Fruit fly (Drosophila melanogaster) whole organism, embryonic: ENCODE measurements around the gene Cyp4g15.
A peak's percentile ranks its signal among the peaks of the same experiment; 100 is the strongest.

Experiments used
- CG11247 ChIP-seq: fragments of 200-800 bp; sonication (Bioruptor generic); IDR thresholded peaks from 2 replicates; pipeline ENCODE4 v1.3.6; 2022; ENCODE audit warnings: missing biosample characterization, missing genetic modification characterization
- CG11456 ChIP-seq: fragments of 200-800 bp; sonication (Bioruptor generic); IDR thresholded peaks from 3 replicates; pipeline ENCODE4 v1.3.6; 2022; ENCODE audit warnings: missing biosample characterization, missing genetic modification characterization
- CG1233 ChIP-seq: fragments of 200-800 bp; sonication (Bioruptor generic); optimal IDR thresholded peaks from 4 replicates; lab custom pipeline; 2018; ENCODE audit warnings: missing biosample characterization, mild to moderate bottlenecking, missing genetic modification characterization
- CG12769 ChIP-seq: fragments of 200-800 bp; sonication (Bioruptor generic); optimal IDR thresholded peaks from 2 replicates; lab custom pipeline; 2019; ENCODE audit warnings: missing biosample characterization, mild to moderate bottlenecking, missing genetic modification characterization, moderate library complexity
- CG13123 ChIP-seq: fragments of 200-800 bp; sonication (Bioruptor generic); optimal IDR thresholded peaks from 2 replicates; lab custom pipeline; 2016; ENCODE audit warnings: missing biosample characterization, missing genetic modification characterization
- CG14014 ChIP-seq: fragments of 200-800 bp; sonication (Bioruptor generic); IDR thresholded peaks from 2 replicates; pipeline ENCODE4 v1.3.6; 2022; ENCODE audit warnings: missing biosample characterization, missing genetic modification characterization
- CG14050 ChIP-seq: fragments of 200-800 bp; sonication (Bioruptor generic); IDR thresholded peaks from 3 replicates; pipeline ENCODE4 v1.3.6; 2022; ENCODE audit warnings: missing biosample characterization, missing genetic modification characterization
- CG14860 ChIP-seq: fragments of 200-800 bp; sonication (Bioruptor generic); IDR thresholded peaks from 3 replicates; pipeline ENCODE4 v1.3.6; 2022; ENCODE audit warnings: missing biosample characterization, missing genetic modification characterization; ENCODE audit not compliant: partially characterized antibody
- CG1603 ChIP-seq: fragments of 200-800 bp; sonication (Bioruptor generic); optimal IDR thresholded peaks from 2 replicates; lab custom pipeline; 2019; ENCODE audit warnings: missing biosample characterization, mild to moderate bottlenecking, missing genetic modification characterization, moderate library complexity
- CG2678 ChIP-seq: fragments of 200-800 bp; sonication (Bioruptor generic); optimal IDR thresholded peaks from 3 replicates; lab custom pipeline; 2019; ENCODE audit warnings: missing biosample characterization, mild to moderate bottlenecking, missing genetic modification characterization, moderate library complexity
- CG30431 ChIP-seq: fragments of 200-800 bp; sonication (Bioruptor generic); optimal IDR thresholded peaks from 2 replicates; lab custom pipeline; 2017; ENCODE audit warnings: missing biosample characterization, missing genetic modification characterization
- CG31224 ChIP-seq: fragments of 200-800 bp; sonication (Bioruptor generic); IDR thresholded peaks from 2 replicates; pipeline ENCODE4 v1.3.6; 2022; ENCODE audit warnings: missing biosample characterization, missing genetic modification characterization
- CG3847 ChIP-seq: fragments of 200-800 bp; sonication (Bioruptor generic); IDR thresholded peaks from 2 replicates; pipeline ENCODE4 v1.3.6; 2022; ENCODE audit warnings: missing biosample characterization, missing genetic modification characterization
- CG4328 ChIP-seq: fragments of 200-800 bp; sonication (Bioruptor generic); optimal IDR thresholded peaks from 3 replicates; lab custom pipeline; 2017; ENCODE audit warnings: missing biosample characterization, missing genetic modification reagents, missing genetic modification characterization
- Dll ChIP-seq: fragments of 200-800 bp; sonication (Bioruptor generic); IDR thresholded peaks from 4 replicates; pipeline ENCODE4 v1.3.6; 2022; ENCODE audit warnings: missing biosample characterization, missing genetic modification characterization; ENCODE audit not compliant: partially characterized antibody
- E2f1 ChIP-seq: fragments of 200-800 bp; sonication (Bioruptor generic); IDR thresholded peaks from 2 replicates; pipeline ENCODE4 v1.3.6; 2022; ENCODE audit warnings: missing biosample characterization, missing genetic modification characterization
- E2f2 ChIP-seq: fragments of 200-800 bp; sonication (Bioruptor generic); IDR thresholded peaks from 2 replicates; pipeline ENCODE4 v1.3.6; 2022; ENCODE audit warnings: missing biosample characterization, missing genetic modification characterization
- Fer1 ChIP-seq: fragments of 200-800 bp; sonication (Bioruptor generic); optimal IDR thresholded peaks from 2 replicates; lab custom pipeline; 2017; ENCODE audit warnings: missing biosample characterization, mild to moderate bottlenecking, missing genetic modification characterization
- H2.0 ChIP-seq: fragments of 200-800 bp; sonication (Bioruptor generic); IDR thresholded peaks from 2 replicates; pipeline ENCODE4 v1.3.6; 2022; ENCODE audit warnings: missing biosample characterization, missing genetic modification characterization
- HHEX ChIP-seq: fragments of 200-800 bp; sonication (Bioruptor generic); optimal IDR thresholded peaks from 3 replicates; lab custom pipeline; 2017; ENCODE audit warnings: missing biosample characterization, mild to moderate bottlenecking, missing genetic modification characterization, missing genetic modification reagents
- HLH3B ChIP-seq: fragments of 200-800 bp; sonication (Bioruptor generic); IDR thresholded peaks from 2 replicates; pipeline ENCODE4 v1.3.6; 2022; ENCODE audit warnings: missing biosample characterization, missing genetic modification characterization
- Hr51 ChIP-seq, 2 experiments: fragments of 200-800 bp; sonication (Bioruptor generic); optimal IDR thresholded peaks; 2 replicates in 1 of 2; 3 replicates in 1 of 2; lab custom pipeline; 2016 to 2018; ENCODE audit warnings: missing biosample characterization in 2 of 2, missing genetic modification characterization in 2 of 2, mild to moderate bottlenecking in 1 of 2, moderate library complexity in 1 of 2
- Lim3 ChIP-seq: fragments of 200-800 bp; sonication (Bioruptor generic); IDR thresholded peaks from 2 replicates; pipeline ENCODE4 v1.3.6; 2022; ENCODE audit warnings: missing biosample characterization, missing genetic modification characterization
- MBD-R2 ChIP-seq: fragments of 200-800 bp; sonication (Bioruptor generic); IDR thresholded peaks from 2 replicates; pipeline ENCODE4 v1.3.6; 2022; ENCODE audit warnings: missing biosample characterization, missing genetic modification characterization
- Med ChIP-seq: fragments of 200-800 bp; sonication (Bioruptor generic); peaks from one replicate; lab custom pipeline; 2016; ENCODE audit warnings: missing biosample characterization, missing genetic modification characterization, mild to moderate bottlenecking, inconsistent platforms, moderate library complexity
- Mes4 ChIP-seq: fragments of 200-800 bp; sonication (Bioruptor generic); optimal IDR thresholded peaks from 2 replicates; lab custom pipeline; 2016; ENCODE audit warnings: missing biosample characterization, missing genetic modification characterization
- NC2α ChIP-seq: fragments of 200-800 bp; sonication (Bioruptor generic); optimal IDR thresholded peaks from 2 replicates; lab custom pipeline; 2016; ENCODE audit warnings: missing biosample characterization, missing genetic modification characterization
- Opbp ChIP-seq: fragments of 200-800 bp; sonication (Bioruptor generic); IDR thresholded peaks from 3 replicates; pipeline ENCODE4 v1.3.6; 2022; ENCODE audit warnings: missing biosample characterization, missing genetic modification characterization; ENCODE audit not compliant: partially characterized antibody
- Rfx ChIP-seq: fragments of 200-800 bp; sonication (Bioruptor generic); IDR thresholded peaks from 2 replicates; pipeline ENCODE4 v1.3.6; 2022; ENCODE audit warnings: missing biosample characterization, missing genetic modification characterization
- Rx ChIP-seq: fragments of 200-800 bp; sonication (Bioruptor generic); IDR thresholded peaks from 2 replicates; pipeline ENCODE4 v1.3.6; 2022; ENCODE audit warnings: missing biosample characterization, missing genetic modification characterization
- Sox102F ChIP-seq: fragments of 200-800 bp; sonication (Bioruptor generic); optimal IDR thresholded peaks from 2 replicates; lab custom pipeline; 2018; ENCODE audit warnings: missing biosample characterization, mild to moderate bottlenecking, missing genetic modification characterization, moderate library complexity
- amos ChIP-seq: fragments of 200-800 bp; sonication (Bioruptor generic); IDR thresholded peaks from 2 replicates; pipeline ENCODE4 v1.3.6; 2022; ENCODE audit warnings: missing biosample characterization, missing genetic modification characterization; ENCODE audit not compliant: partially characterized antibody
- bowl ChIP-seq: fragments of 200-800 bp; sonication (Bioruptor generic); IDR thresholded peaks from 2 replicates; pipeline ENCODE4 v1.3.6; 2022; ENCODE audit warnings: missing biosample characterization, missing genetic modification characterization
- bsh ChIP-seq, 2 experiments: fragments of 200-800 bp; sonication (Bioruptor generic); optimal IDR thresholded peaks; 2 replicates each; lab custom pipeline; 2017 to 2018; ENCODE audit warnings: mild to moderate bottlenecking in 2 of 2, missing biosample characterization in 2 of 2, missing genetic modification characterization in 2 of 2, moderate library complexity in 1 of 2
- corto ChIP-seq: fragments of 200-800 bp; sonication (Bioruptor generic); optimal IDR thresholded peaks from 2 replicates; lab custom pipeline; 2016; ENCODE audit warnings: missing biosample characterization, mild to moderate bottlenecking, missing genetic modification characterization, moderate library complexity
- eve ChIP-seq, 2 experiments: fragments of >200 bp; optimal IDR thresholded peaks; 2 replicates each; lab custom pipeline; 2017; ENCODE audit warnings: missing biosample characterization in 2 of 2, missing genetic modification characterization in 2 of 2
- hb ChIP-seq: fragments of 200-800 bp; sonication (Bioruptor generic); IDR thresholded peaks from 3 replicates; pipeline ENCODE4 v1.3.6; 2022; ENCODE audit warnings: missing biosample characterization, missing genetic modification characterization; ENCODE audit not compliant: partially characterized antibody
- hbn ChIP-seq: fragments of 200-800 bp; sonication (Bioruptor generic); IDR thresholded peaks from 2 replicates; pipeline ENCODE4 v1.3.6; 2022; ENCODE audit warnings: missing biosample characterization, missing genetic modification characterization; ENCODE audit not compliant: partially characterized antibody
- knrl ChIP-seq: fragments of 200-800 bp; sonication (Bioruptor generic); IDR thresholded peaks from 3 replicates; pipeline ENCODE4 v1.3.6; 2022; ENCODE audit warnings: missing biosample characterization, missing genetic modification characterization; ENCODE audit not compliant: partially characterized antibody
- mirr ChIP-seq: fragments of 200-800 bp; sonication (Bioruptor generic); optimal IDR thresholded peaks from 3 replicates; lab custom pipeline; 2018; ENCODE audit warnings: missing biosample characterization, mild to moderate bottlenecking, missing genetic modification characterization
- pita ChIP-seq: fragments of 200-800 bp; sonication (Bioruptor generic); optimal IDR thresholded peaks from 2 replicates; lab custom pipeline; 2017; ENCODE audit warnings: missing biosample characterization, mild to moderate bottlenecking, missing genetic modification characterization
- prd ChIP-seq, 3 experiments: fragments of >200 bp in 2 of 3; fragments of 200-800 bp in 1 of 3; sonication (Bioruptor generic) in 1 of 3; optimal IDR thresholded peaks in 2 of 3; IDR thresholded peaks in 1 of 3; 2 replicates in 2 of 3; 3 replicates in 1 of 3; pipeline versions ENCODE4 v1.3.6 to Lab custom; 2017 to 2022; ENCODE audit warnings: missing biosample characterization in 1 of 3, missing genetic modification characterization in 1 of 3
- pros ChIP-seq: fragments of 200-800 bp; sonication (Bioruptor generic); optimal IDR thresholded peaks from 3 replicates; lab custom pipeline; 2019; ENCODE audit warnings: missing biosample characterization, mild to moderate bottlenecking, missing genetic modification characterization, moderate library complexity
- slbo ChIP-seq: fragments of 200-800 bp; sonication (Bioruptor generic); IDR thresholded peaks from 2 replicates; pipeline ENCODE4 v1.3.6; 2022; ENCODE audit warnings: missing biosample characterization, missing genetic modification characterization
- slp2 ChIP-seq: fragments of 200-800 bp; sonication (Bioruptor generic); optimal IDR thresholded peaks from 2 replicates; lab custom pipeline; 2016; ENCODE audit warnings: missing biosample characterization, missing genetic modification characterization
- ssp ChIP-seq: fragments of 200-800 bp; sonication (Bioruptor generic); IDR thresholded peaks from 2 replicates; pipeline ENCODE4 v1.3.6; 2022; ENCODE audit warnings: missing biosample characterization, missing genetic modification characterization
- stc ChIP-seq: fragments of 200-800 bp; sonication (Bioruptor generic); IDR thresholded peaks from 2 replicates; pipeline ENCODE4 v1.3.6; 2022; ENCODE audit warnings: missing biosample characterization, missing genetic modification characterization
- stwl ChIP-seq: fragments of 200-800 bp; sonication (Bioruptor generic); optimal IDR thresholded peaks from 3 replicates; lab custom pipeline; 2018; ENCODE audit warnings: missing biosample characterization, mild to moderate bottlenecking, missing genetic modification characterization, moderate library complexity
- zen2 ChIP-seq: fragments of 200-800 bp; sonication (Bioruptor generic); IDR thresholded peaks from 3 replicates; pipeline ENCODE4 v1.3.6; 2022; ENCODE audit warnings: missing biosample characterization, missing genetic modification characterization; ENCODE audit not compliant: partially characterized antibody

Gene Cyp4g15

DNA sequence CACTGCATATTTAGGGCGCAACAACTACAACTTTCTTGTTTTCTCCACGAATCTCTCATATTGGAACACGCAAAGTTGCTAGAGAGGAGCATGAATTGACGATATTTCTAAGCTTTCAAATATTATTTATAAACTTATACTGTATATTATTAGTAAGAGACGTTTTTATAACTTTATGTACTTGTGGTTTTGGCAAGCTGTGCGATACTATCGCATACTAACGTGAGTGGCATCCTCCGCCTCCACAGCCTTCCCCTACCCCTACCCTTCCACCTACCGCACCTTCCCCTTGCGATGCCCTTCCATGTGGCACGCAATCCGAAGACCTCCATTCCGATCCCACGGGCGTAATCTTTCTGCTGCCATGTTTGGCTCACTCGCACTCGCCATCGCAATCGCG, 8.6 kb upstream of the Cyp4g15 start (continued):
- TF ChIP-seq amos: peak; percentile 9; the same call in 1 of the 2 replicates
- no peak for TF ChIP-seq hb (GFP tag; lab: Robert Waterston, UW)
- no peak for TF ChIP-seq stwl (tag; lab: Kevin White, UChicago)
- 0 out of 2 replicates have a peak, but pooled peaks have one; percentile 34 for TF ChIP-seq CG11247 (GFP tag; lab: Robert Waterston, UW)
- TF ChIP-seq bsh (GFP tag; optimal IDR thresholded peaks at IDR 0.05; lab: Kevin White, UChicago): peak in 1 of 2 experiments; percentile 18
- TF ChIP-seq CG14050 (GFP tag; lab: Robert Waterston, UW): 0 out of 3 replicates have a peak, but pooled peaks have one; percentile 10
- peak; percentile 55; the same call in 2 of the 4 replicates for TF ChIP-seq Dll
- peak; percentile 12 for TF ChIP-seq Sox102F (GFP tag; lab: Kevin White, UChicago)
- TF ChIP-seq ssp: no peak
- TF ChIP-seq E2f1 (GFP tag; lab: Robert Waterston, UW): peak; percentile 58
- TF ChIP-seq CG30431 (GFP tag; lab: Kevin White, UChicago): no peak
- TF ChIP-seq stc (GFP tag; lab: Robert Waterston, UW): peak; percentile 36; the same call in 1 of the 2 replicates
- peak; percentile 58 for TF ChIP-seq Rfx (GFP tag; lab: Robert Waterston, UW)
- TF ChIP-seq CG2678: peak; percentile 20
- TF ChIP-seq hbn (GFP tag; lab: Robert Waterston, UW): 0 out of 2 replicates have a peak, but pooled peaks have one; percentile 23
- TF ChIP-seq Med (GFP tag; lab: Kevin White, UChicago): peak; percentile 20
- 0 out of 3 replicates have a peak, but pooled peaks have one; percentile 31 for TF ChIP-seq CG14860 (GFP tag; lab: Robert Waterston, UW)
- 0 out of 2 replicates have a peak, but pooled peaks have one; percentile 29 for TF ChIP-seq Rx (GFP tag; lab: Robert Waterston, UW)
- no peak for TF ChIP-seq slp2 (GFP tag; lab: Kevin White, UChicago)
- 0 out of 2 replicates have a peak, but pooled peaks have one; percentile 42 for TF ChIP-seq CG31224 (GFP tag; lab: Robert Waterston, UW)
- TF ChIP-seq Hr51 (GFP tag; optimal IDR thresholded peaks at IDR 0.05; lab: Kevin White, UChicago): peak in 1 of 2 experiments; percentile 3
- TF ChIP-seq prd (optimal IDR thresholded peaks at IDR 0.05; lab: Kevin White, UChicago): no peak
- TF ChIP-seq prd (GFP tag; IDR thresholded peaks at IDR 0.05; lab: Robert Waterston, UW): peak; percentile 56; the same call in 2 of the 3 replicates
- TF ChIP-seq E2f2 (GFP tag; lab: Robert Waterston, UW): peak; percentile 23; the same call in 1 of the 2 replicates
- TF ChIP-seq, all 482 proteins: peak for 75

DNA sequence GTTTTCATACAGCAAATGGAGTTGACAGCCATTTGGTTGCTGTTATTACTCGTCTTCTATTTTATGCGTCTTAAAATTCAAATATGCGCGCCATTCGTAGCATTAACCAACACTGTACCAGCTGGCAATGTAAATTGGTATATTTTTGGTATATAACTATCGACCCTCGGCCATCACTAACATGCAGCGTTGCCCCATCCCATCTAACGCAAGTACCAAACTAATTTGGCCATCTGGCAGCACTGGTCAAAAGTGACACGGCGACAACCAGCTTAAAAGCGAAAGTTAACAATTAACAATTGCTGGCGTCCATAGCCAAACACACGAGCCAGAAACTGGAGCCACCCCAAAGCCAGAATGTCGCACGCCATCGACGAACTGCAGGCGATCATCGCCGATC, 6.4 kb downstream of the Cyp4g15 start, which contains the start of gene Uba5:
Uba5 (plus strand) TSS at position 222 of the 400 bp plus-strand sequence.
- TF ChIP-seq eve (GFP tag; optimal IDR thresholded peaks at IDR 0.05; lab: Kevin White, UChicago): no peak
- TF ChIP-seq pros (GFP tag; lab: Kevin White, UChicago): no peak
- no peak for TF ChIP-seq Lim3 (GFP tag; lab: Robert Waterston, UW)
- no peak for TF ChIP-seq CG12769 (tag; lab: Kevin White, UChicago)
- no peak for TF ChIP-seq NC2α (GFP tag; lab: Kevin White, UChicago)
- no peak for TF ChIP-seq corto (GFP tag; lab: Kevin White, UChicago)
- no peak for TF ChIP-seq HHEX (GFP tag; lab: Kevin White, UChicago)
- TF ChIP-seq mirr (GFP tag; lab: Kevin White, UChicago): no peak
- TF ChIP-seq Opbp (GFP tag; lab: Robert Waterston, UW): peak; percentile 49; the same call in 1 of the 3 replicates
- TF ChIP-seq MBD-R2: peak; percentile 62
- TF ChIP-seq CG11456 (GFP tag; lab: Robert Waterston, UW): no peak
- no peak for TF ChIP-seq CG4328 (GFP tag; lab: Kevin White, UChicago)
- TF ChIP-seq CG1603 (tag; lab: Kevin White, UChicago): peak; percentile 71
- no peak for TF ChIP-seq CG13123 (GFP tag; lab: Kevin White, UChicago)
- peak; percentile 6; the same call in 1 of the 2 replicates for TF ChIP-seq slbo
- TF ChIP-seq Mes4 (GFP tag; lab: Kevin White, UChicago): no peak
- peak; percentile 61 for TF ChIP-seq CG3847 (GFP tag; lab: Robert Waterston, UW)
- TF ChIP-seq zen2: peak; percentile 10; the same call in 1 of the 3 replicates
- 0 out of 3 replicates have a peak, but pooled peaks have one; percentile 11 for TF ChIP-seq knrl
- no peak for TF ChIP-seq CG14014 (GFP tag; lab: Robert Waterston, UW)
- TF ChIP-seq pita (GFP tag; lab: Kevin White, UChicago): no peak
- no peak for TF ChIP-seq bowl (GFP tag; lab: Robert Waterston, UW)
- TF ChIP-seq H2.0: no peak
- TF ChIP-seq Fer1 (GFP tag; lab: Kevin White, UChicago): no peak
- TF ChIP-seq HLH3B (GFP tag; lab: Robert Waterston, UW): no peak
- no peak for TF ChIP-seq CG1233
